Fruit fly (Drosophila melanogaster) whole organism, embryonic: ENCODE measurements around the gene ClpP.

Experiments used
- Abd-B ChIP-seq: fragments of 200-800 bp; sonication (Bioruptor generic); optimal IDR thresholded peaks from 2 replicates; lab custom pipeline; 2018; ENCODE audit warnings: missing biosample characterization, mild to moderate bottlenecking, missing genetic modification characterization, moderate library complexity
- B-H2 ChIP-seq: fragments of 200-800 bp; sonication (Bioruptor generic); optimal IDR thresholded peaks from 2 replicates; lab custom pipeline; 2018; ENCODE audit warnings: missing biosample characterization, mild to moderate bottlenecking, missing genetic modification characterization
- C15 ChIP-seq: fragments of 200-800 bp; sonication (Bioruptor generic); IDR thresholded peaks from 3 replicates; pipeline ENCODE4 v1.3.6; 2022; ENCODE audit warnings: missing biosample characterization, missing genetic modification characterization
- CG10543 ChIP-seq: fragments of 200-800 bp; sonication (Bioruptor generic); optimal IDR thresholded peaks from 3 replicates; lab custom pipeline; 2017; ENCODE audit warnings: missing biosample characterization, mild to moderate bottlenecking, missing genetic modification characterization, moderate library complexity
- CG12104 ChIP-seq: fragments of 200-800 bp; sonication (Bioruptor generic); optimal IDR thresholded peaks from 3 replicates; lab custom pipeline; 2016; ENCODE audit warnings: missing biosample characterization, missing genetic modification characterization
- CG12659 ChIP-seq: fragments of 200-800 bp; sonication (Bioruptor generic); optimal IDR thresholded peaks from 3 replicates; lab custom pipeline; 2017; ENCODE audit warnings: mild to moderate bottlenecking, missing biosample characterization, missing genetic modification reagents, missing genetic modification characterization
- CG13287 ChIP-seq: fragments of 200-800 bp; sonication (Bioruptor generic); IDR thresholded peaks from 2 replicates; pipeline ENCODE4 v1.3.6; 2022; ENCODE audit warnings: missing biosample characterization, missing genetic modification characterization; ENCODE audit not compliant: partially characterized antibody
- CG13296 ChIP-seq: fragments of 200-800 bp; sonication (Bioruptor generic); optimal IDR thresholded peaks from 3 replicates; lab custom pipeline; 2018; ENCODE audit warnings: missing biosample characterization, mild to moderate bottlenecking, missing genetic modification characterization
- CG1529 ChIP-seq: fragments of 200-800 bp; sonication (Bioruptor generic); optimal IDR thresholded peaks from 3 replicates; lab custom pipeline; 2018; ENCODE audit warnings: missing biosample characterization, missing genetic modification characterization
- CG17359 ChIP-seq: fragments of 200-800 bp; sonication (Bioruptor generic); optimal IDR thresholded peaks from 3 replicates; lab custom pipeline; 2018; ENCODE audit warnings: missing biosample characterization, mild to moderate bottlenecking, missing genetic modification characterization, moderate library complexity
- CG17385 ChIP-seq: fragments of 200-800 bp; sonication (Bioruptor generic); optimal IDR thresholded peaks from 3 replicates; lab custom pipeline; 2018; ENCODE audit warnings: missing biosample characterization, mild to moderate bottlenecking, missing genetic modification characterization
- CG1832 ChIP-seq: fragments of 200-800 bp; sonication (Bioruptor generic); optimal IDR thresholded peaks from 2 replicates; lab custom pipeline; 2017; ENCODE audit warnings: missing biosample characterization, mild to moderate bottlenecking, missing genetic modification characterization, inconsistent platforms
- CG2116 ChIP-seq: fragments of 200-800 bp; sonication (Bioruptor generic); optimal IDR thresholded peaks from 3 replicates; lab custom pipeline; 2018; ENCODE audit warnings: missing biosample characterization, mild to moderate bottlenecking, missing genetic modification characterization
- CG2889 ChIP-seq: fragments of 200-800 bp; sonication (Bioruptor generic); IDR thresholded peaks from 3 replicates; pipeline ENCODE4 v1.3.6; 2022; ENCODE audit warnings: missing biosample characterization, missing genetic modification characterization
- CG3847 ChIP-seq: fragments of 200-800 bp; sonication (Bioruptor generic); IDR thresholded peaks from 2 replicates; pipeline ENCODE4 v1.3.6; 2022; ENCODE audit warnings: missing biosample characterization, missing genetic modification characterization
- CG4730 ChIP-seq: fragments of 200-800 bp; sonication (Bioruptor generic); IDR thresholded peaks from 2 replicates; pipeline ENCODE4 v1.3.6; 2022; ENCODE audit warnings: missing biosample characterization, missing genetic modification characterization
- CG6765 ChIP-seq: fragments of 200-800 bp; sonication (Bioruptor generic); optimal IDR thresholded peaks from 3 replicates; lab custom pipeline; 2017; ENCODE audit warnings: missing biosample characterization, mild to moderate bottlenecking, missing genetic modification characterization
- CG7357 ChIP-seq: fragments of 200-800 bp; sonication (Bioruptor generic); IDR thresholded peaks from 3 replicates; pipeline ENCODE4 v1.3.6; 2022; ENCODE audit warnings: missing biosample characterization, missing genetic modification characterization
- CG7963 ChIP-seq: fragments of 200-800 bp; sonication (Bioruptor generic); IDR thresholded peaks from 3 replicates; pipeline ENCODE4 v1.3.6; 2022; ENCODE audit warnings: missing biosample characterization, missing genetic modification characterization; ENCODE audit not compliant: partially characterized antibody
- CG7987 ChIP-seq: fragments of 200-800 bp; sonication (Bioruptor generic); optimal IDR thresholded peaks from 2 replicates; lab custom pipeline; 2018; ENCODE audit warnings: missing biosample characterization, mild to moderate bottlenecking, missing genetic modification characterization, moderate library complexity
- CG8290 ChIP-seq, 3 experiments: fragments of 200-800 bp; sonication (Bioruptor generic); optimal IDR thresholded peaks; 2 replicates each; lab custom pipeline; 2016 to 2019; ENCODE audit warnings: missing biosample characterization in 3 of 3, missing genetic modification characterization in 3 of 3, mild to moderate bottlenecking in 2 of 3, moderate library complexity in 1 of 3
- CG8359 ChIP-seq: fragments of 200-800 bp; sonication (Bioruptor generic); optimal IDR thresholded peaks from 2 replicates; lab custom pipeline; 2017; ENCODE audit warnings: missing biosample characterization, mild to moderate bottlenecking, missing genetic modification characterization, borderline replicate concordance
- CG9797 ChIP-seq: fragments of 200-800 bp; sonication (Bioruptor generic); optimal IDR thresholded peaks from 3 replicates; lab custom pipeline; 2018; ENCODE audit warnings: missing biosample characterization, mild to moderate bottlenecking, missing genetic modification characterization
- Chrac-16 ChIP-seq: fragments of 200-800 bp; sonication (Bioruptor generic); optimal IDR thresholded peaks from 3 replicates; lab custom pipeline; 2016; ENCODE audit warnings: missing biosample characterization, missing genetic modification characterization
- E2f2 ChIP-seq: fragments of 200-800 bp; sonication (Bioruptor generic); IDR thresholded peaks from 2 replicates; pipeline ENCODE4 v1.3.6; 2022; ENCODE audit warnings: missing biosample characterization, missing genetic modification characterization
- Gug ChIP-seq: fragments of 200-800 bp; sonication (Bioruptor generic); IDR thresholded peaks from 4 replicates; pipeline ENCODE4 v1.3.6; 2022; ENCODE audit warnings: missing biosample characterization, missing genetic modification characterization
- H2.0 ChIP-seq: fragments of 200-800 bp; sonication (Bioruptor generic); IDR thresholded peaks from 2 replicates; pipeline ENCODE4 v1.3.6; 2022; ENCODE audit warnings: missing biosample characterization, missing genetic modification characterization
- HLH54F ChIP-seq: fragments of 200-800 bp; sonication (Bioruptor generic); optimal IDR thresholded peaks from 3 replicates; lab custom pipeline; 2016; ENCODE audit warnings: missing biosample characterization, missing genetic modification characterization
- Max ChIP-seq: fragments of 200-800 bp; sonication (Bioruptor generic); optimal IDR thresholded peaks from 2 replicates; lab custom pipeline; 2016; ENCODE audit warnings: missing biosample characterization, mild to moderate bottlenecking, missing genetic modification characterization
- Med ChIP-seq: fragments of 200-800 bp; sonication (Bioruptor generic); peaks from one replicate; lab custom pipeline; 2016; ENCODE audit warnings: missing biosample characterization, missing genetic modification characterization, mild to moderate bottlenecking, inconsistent platforms, moderate library complexity
- NK7.1 ChIP-seq: fragments of 200-800 bp; sonication (Bioruptor generic); optimal IDR thresholded peaks from 3 replicates; lab custom pipeline; 2016; ENCODE audit warnings: missing biosample characterization, missing genetic modification characterization
- Nf-YC ChIP-seq: fragments of 200-800 bp; optimal IDR thresholded peaks from 3 replicates; lab custom pipeline; 2019; ENCODE audit warnings: missing biosample characterization, mild to moderate bottlenecking, missing genetic modification characterization, moderate library complexity
- PHDP ChIP-seq: fragments of 200-800 bp; sonication (Bioruptor generic); optimal IDR thresholded peaks from 3 replicates; lab custom pipeline; 2018; ENCODE audit warnings: missing biosample characterization, mild to moderate bottlenecking, missing genetic modification characterization, moderate library complexity
- Ravus ChIP-seq: fragments of 200-800 bp; sonication (Bioruptor generic); IDR thresholded peaks from 2 replicates; pipeline ENCODE4 v1.3.6; 2022; ENCODE audit warnings: missing biosample characterization, missing genetic modification characterization
- Sin3A ChIP-seq: fragments of >200 bp; optimal IDR thresholded peaks from 2 replicates; lab custom pipeline; 2018
- Ssrp ChIP-seq: fragments of 200-800 bp; sonication (Bioruptor generic); optimal IDR thresholded peaks from 2 replicates; lab custom pipeline; 2018; ENCODE audit warnings: missing biosample characterization, mild to moderate bottlenecking, missing genetic modification characterization, moderate library complexity
- Usf ChIP-seq: fragments of 200-800 bp; sonication (Bioruptor generic); optimal IDR thresholded peaks from 2 replicates; lab custom pipeline; 2017; ENCODE audit warnings: missing genotype, missing biosample characterization, missing genetic modification characterization
- Xrp1 ChIP-seq: fragments of 200-800 bp; sonication (Bioruptor generic); IDR thresholded peaks from 2 replicates; pipeline ENCODE4 v1.3.6; 2022; ENCODE audit warnings: missing biosample characterization, missing genetic modification characterization
- bab2 ChIP-seq: fragments of 200-800 bp; sonication (Bioruptor generic); optimal IDR thresholded peaks from 2 replicates; lab custom pipeline; 2016; ENCODE audit warnings: missing biosample characterization, missing genetic modification characterization
- br ChIP-seq: fragments of >200 bp; optimal IDR thresholded peaks from 2 replicates; lab custom pipeline; 2017
- bsh ChIP-seq, 2 experiments: fragments of 200-800 bp; sonication (Bioruptor generic); optimal IDR thresholded peaks; 2 replicates each; lab custom pipeline; 2017 to 2018; ENCODE audit warnings: mild to moderate bottlenecking in 2 of 2, missing biosample characterization in 2 of 2, missing genetic modification characterization in 2 of 2, moderate library complexity in 1 of 2
- cg ChIP-seq: fragments of 200-800 bp; sonication (Bioruptor generic); optimal IDR thresholded peaks from 3 replicates; lab custom pipeline; 2019; ENCODE audit warnings: missing biosample characterization, mild to moderate bottlenecking, missing genetic modification characterization, moderate library complexity
- dan ChIP-seq: fragments of 200-800 bp; sonication (Bioruptor generic); IDR thresholded peaks from 2 replicates; pipeline ENCODE4 v1.3.6; 2022; ENCODE audit warnings: missing biosample characterization, missing genetic modification characterization
- hkb ChIP-seq, 2 experiments: fragments of 200-800 bp in 1 of 2; fragments of >200 bp in 1 of 2; sonication (Bioruptor generic) in 1 of 2; IDR thresholded peaks in 1 of 2; optimal IDR thresholded peaks in 1 of 2; 2 replicates each; pipeline versions ENCODE4 v1.3.6 to Lab custom; 2017 to 2022; ENCODE audit warnings: missing biosample characterization in 1 of 2, missing genetic modification characterization in 1 of 2
- maf-S ChIP-seq: fragments of 200-800 bp; sonication (Bioruptor generic); optimal IDR thresholded peaks from 2 replicates; lab custom pipeline; 2016; ENCODE audit warnings: missing biosample characterization, missing genetic modification characterization
- nmo ChIP-seq: fragments of 200-800 bp; sonication (Bioruptor generic); optimal IDR thresholded peaks from 2 replicates; lab custom pipeline; 2018; ENCODE audit warnings: missing biosample characterization, mild to moderate bottlenecking, missing genetic modification characterization, moderate library complexity
- p53 ChIP-seq: fragments of 200-800 bp; sonication (Bioruptor generic); optimal IDR thresholded peaks from 2 replicates; lab custom pipeline; 2016; ENCODE audit warnings: missing biosample characterization, missing genetic modification characterization
- pfk ChIP-seq: fragments of 200-800 bp; sonication (Bioruptor generic); optimal IDR thresholded peaks from 2 replicates; lab custom pipeline; 2018; ENCODE audit warnings: missing biosample characterization, mild to moderate bottlenecking, missing genetic modification characterization, moderate library complexity
- sna ChIP-seq: fragments of 200-800 bp; sonication (Bioruptor generic); IDR thresholded peaks from 2 replicates; pipeline ENCODE4 v1.3.6; 2022; ENCODE audit warnings: missing biosample characterization, missing genetic modification characterization; ENCODE audit not compliant: partially characterized antibody

ClpP gene

dm6 chr2L:10386208-10386805, 29.7 kb downstream of the ClpP start, which contains the start of the genes Cdk1 and mRpS7 (continued):
- TF ChIP-seq CG12104 (GFP tag; lab: Kevin White, UChicago): peak; percentile 63
- TF ChIP-seq CG1529: peak; percentile 45
- TF ChIP-seq CG13296 (GFP tag; lab: Kevin White, UChicago): peak; percentile 54
- TF ChIP-seq Max (GFP tag; lab: Kevin White, UChicago): peak; percentile 79
- TF ChIP-seq CG1832 (GFP tag; lab: Kevin White, UChicago): no peak
- no peak for TF ChIP-seq C15
- TF ChIP-seq hkb (optimal IDR thresholded peaks at IDR 0.05; lab: Kevin White, UChicago): no peak
- TF ChIP-seq hkb (GFP tag; IDR thresholded peaks at IDR 0.05; lab: Robert Waterston, UW): peak; percentile 82
- TF ChIP-seq Ssrp: peak; percentile 75
- peak; percentile 76 for TF ChIP-seq H2.0 (GFP tag; lab: Robert Waterston, UW)
- TF ChIP-seq bab2: peak; percentile 59
- TF ChIP-seq cg (GFP tag; lab: Kevin White, UChicago): no peak
- TF ChIP-seq maf-S (GFP tag; lab: Kevin White, UChicago): peak; percentile 23
- TF ChIP-seq Sin3A (lab: Kevin White, UChicago): no peak
- peak in 1 of 2 experiments; percentile 75 for TF ChIP-seq bsh (GFP tag; optimal IDR thresholded peaks at IDR 0.05; lab: Kevin White, UChicago)
- no peak for TF ChIP-seq sna
- no peak for TF ChIP-seq CG6765 (GFP tag; lab: Kevin White, UChicago)
- TF ChIP-seq HLH54F (GFP tag; lab: Kevin White, UChicago): peak; percentile 64
- peak; percentile 59 for TF ChIP-seq Nf-YC (tag; lab: Kevin White, UChicago)
- TF ChIP-seq CG12659: peak; percentile 76
- peak; percentile 51; the same call in 1 of the 2 replicates for TF ChIP-seq CG3847
- TF ChIP-seq Ravus (GFP tag; lab: Robert Waterston, UW): no peak; the same call in 1 of the 2 replicates
- peak; percentile 27 for TF ChIP-seq CG8359
- peak; percentile 26 for TF ChIP-seq B-H2 (GFP tag; lab: Kevin White, UChicago)
- no peak for TF ChIP-seq p53 (GFP tag; lab: Kevin White, UChicago)
- TF ChIP-seq Gug (GFP tag; lab: Robert Waterston, UW): no peak
- peak; percentile 76 for TF ChIP-seq Chrac-16 (GFP tag; lab: Kevin White, UChicago)
- TF ChIP-seq CG8290 (GFP tag; optimal IDR thresholded peaks at IDR 0.05; lab: Kevin White, UChicago): peak; percentile 43
- TF ChIP-seq CG8290 (tag; optimal IDR thresholded peaks at IDR 0.05; lab: Kevin White, UChicago): peak in 1 of 2 experiments; percentile 19
- TF ChIP-seq Abd-B (GFP tag; lab: Kevin White, UChicago): no peak
- TF ChIP-seq CG17385 (GFP tag; lab: Kevin White, UChicago): peak; percentile 68
- peak; percentile 82 for TF ChIP-seq E2f2
- TF ChIP-seq pfk (GFP tag; lab: Kevin White, UChicago): peak; percentile 90
- TF ChIP-seq CG2889 (GFP tag; lab: Robert Waterston, UW): peak; percentile 13; the same call in 1 of the 3 replicates
- peak; percentile 84 for TF ChIP-seq CG2116
- no peak for TF ChIP-seq CG13287 (GFP tag; lab: Robert Waterston, UW)
- peak; percentile 7 for TF ChIP-seq CG10543 (GFP tag; lab: Kevin White, UChicago)
- peak; percentile 41 for TF ChIP-seq CG4730 (GFP tag; lab: Robert Waterston, UW)
- TF ChIP-seq CG7357 (GFP tag; lab: Robert Waterston, UW): peak; percentile 65; the same call in 2 of the 3 replicates
- no peak for TF ChIP-seq NK7.1 (GFP tag; lab: Kevin White, UChicago)
- peak; percentile 86 for TF ChIP-seq Med (GFP tag; lab: Kevin White, UChicago)
- TF ChIP-seq CG9797 (GFP tag; lab: Kevin White, UChicago): peak; percentile 28
- peak; percentile 66 for TF ChIP-seq CG17359 (tag; lab: Kevin White, UChicago)
- TF ChIP-seq CG7987 (GFP tag; lab: Kevin White, UChicago): no peak
- peak; percentile 92 for TF ChIP-seq nmo (GFP tag; lab: Kevin White, UChicago)
- peak; percentile 81 for TF ChIP-seq PHDP (tag; lab: Kevin White, UChicago)
- peak; percentile 40 for TF ChIP-seq Usf
- no peak for TF ChIP-seq CG7963 (GFP tag; lab: Robert Waterston, UW)
- no peak for TF ChIP-seq br (lab: Kevin White, UChicago)
- TF ChIP-seq Xrp1 (GFP tag; lab: Robert Waterston, UW): peak; percentile 69
- no peak for TF ChIP-seq dan (GFP tag; lab: Robert Waterston, UW)
